Worm (Caenorhabditis elegans) whole organism, mixed stage, embryonic: ENCODE data around the gene F09E5.3.

Experiments
- M03D4.4 ChIP-seq: sonication (generic microtip); optimal IDR thresholded peaks from 2 replicates; lab custom pipeline; 2017; ENCODE audit warnings: mild to moderate bottlenecking, missing genetic modification characterization, missing compliant biosample characterization
- blmp-1 ChIP-seq: fragments of 150-350 bp; optimal IDR thresholded peaks from 2 replicates; lab custom pipeline; 2014; ENCODE audit warnings: missing biosample characterization, missing genetic modification characterization
- ceh-39 ChIP-seq: fragments of 150-350 bp; optimal IDR thresholded peaks from 2 replicates; lab custom pipeline; 2014; ENCODE audit warnings: missing biosample characterization, missing genetic modification characterization
- ceh-43 ChIP-seq: fragments of 200-800 bp; sonication (Bioruptor generic); optimal IDR thresholded peaks from 2 replicates; lab custom pipeline; 2018; ENCODE audit warnings: mild to moderate bottlenecking, missing genetic modification characterization, moderate library complexity, missing compliant biosample characterization
- ceh-83 ChIP-seq: fragments of 200-800 bp; sonication (Bioruptor generic); optimal IDR thresholded peaks from 2 replicates; lab custom pipeline; 2018; ENCODE audit warnings: mild to moderate bottlenecking, missing genetic modification characterization, missing compliant biosample characterization
- ces-1 ChIP-seq: fragments of 150-350 bp; optimal IDR thresholded peaks from 2 replicates; lab custom pipeline; 2014; ENCODE audit warnings: missing biosample characterization, missing genetic modification reagents, missing genetic modification characterization
- cnd-1 ChIP-seq: fragments of 200-800 bp; sonication (Bioruptor generic); optimal IDR thresholded peaks from 2 replicates; lab custom pipeline; 2018; ENCODE audit warnings: mild to moderate bottlenecking, missing genetic modification characterization, missing compliant biosample characterization
- drap-1 ChIP-seq: fragments of 200-800 bp; sonication (Bioruptor generic); optimal IDR thresholded peaks from 3 replicates; lab custom pipeline; 2018; ENCODE audit warnings: mild to moderate bottlenecking, missing genetic modification characterization, missing compliant biosample characterization
- elt-1 ChIP-seq: sonication (generic microtip); optimal IDR thresholded peaks from 2 replicates; lab custom pipeline; 2017; ENCODE audit warnings: missing genetic modification characterization, mild to moderate bottlenecking, missing compliant biosample characterization, antibody characterized with exemption, moderate library complexity, borderline replicate concordance; ENCODE audit not compliant: insufficient read depth
- elt-3 ChIP-seq: fragments of 150-350 bp; optimal IDR thresholded peaks from 2 replicates; lab custom pipeline; 2014; ENCODE audit warnings: missing biosample characterization, missing genetic modification characterization
- flh-1 ChIP-seq: fragments of 200-800 bp; sonication (Bioruptor generic); optimal IDR thresholded peaks from 2 replicates; lab custom pipeline; 2018; ENCODE audit warnings: mild to moderate bottlenecking, missing genetic modification characterization, moderate library complexity, missing compliant biosample characterization
- ham-2 ChIP-seq: fragments of 200-800 bp; sonication (Bioruptor generic); optimal IDR thresholded peaks from 2 replicates; lab custom pipeline; 2018; ENCODE audit warnings: mild to moderate bottlenecking, missing genetic modification characterization, missing compliant biosample characterization
- hlh-1 ChIP-seq: fragments of 150-350 bp; optimal IDR thresholded peaks from 2 replicates; lab custom pipeline; 2014; ENCODE audit warnings: missing biosample characterization, missing genetic modification reagents, missing genetic modification characterization
- lin-13 ChIP-seq: fragments of 150-350 bp; optimal IDR thresholded peaks from 2 replicates; lab custom pipeline; 2014; ENCODE audit warnings: missing biosample characterization, missing genetic modification characterization
- lin-32 ChIP-seq: fragments of 200-800 bp; sonication (Bioruptor generic); optimal IDR thresholded peaks from 2 replicates; lab custom pipeline; 2018; ENCODE audit warnings: mild to moderate bottlenecking, missing genetic modification characterization, missing compliant biosample characterization
- lsy-2 ChIP-seq: fragments of 150-350 bp; optimal IDR thresholded peaks from 2 replicates; lab custom pipeline; 2014; ENCODE audit warnings: missing biosample characterization, missing genetic modification characterization
- mab-5 ChIP-seq: fragments of 150-350 bp; optimal IDR thresholded peaks from 2 replicates; lab custom pipeline; 2014; ENCODE audit warnings: missing biosample characterization, missing genetic modification characterization
- mep-1 ChIP-seq: fragments of 150-350 bp; optimal IDR thresholded peaks from 2 replicates; lab custom pipeline; 2017; ENCODE audit warnings: missing biosample characterization, missing genetic modification reagents, missing genetic modification characterization, inconsistent platforms
- mls-2 ChIP-seq: sonication (generic microtip); optimal IDR thresholded peaks from 2 replicates; lab custom pipeline; 2016; ENCODE audit warnings: mild to moderate bottlenecking, missing genetic modification characterization, moderate library complexity, missing compliant biosample characterization
- nhr-12 ChIP-seq: fragments of 150-350 bp; optimal IDR thresholded peaks from 2 replicates; lab custom pipeline; 2014; ENCODE audit warnings: missing biosample characterization, missing genetic modification characterization
- nhr-2 ChIP-seq: fragments of 150-350 bp; optimal IDR thresholded peaks from 2 replicates; lab custom pipeline; 2014; ENCODE audit warnings: missing biosample characterization, missing genetic modification characterization
- nhr-237 ChIP-seq: fragments of 150-350 bp; optimal IDR thresholded peaks from 2 replicates; lab custom pipeline; 2014; ENCODE audit warnings: missing biosample characterization, missing genetic modification characterization
- nhr-28 ChIP-seq: fragments of 150-350 bp; optimal IDR thresholded peaks from 2 replicates; lab custom pipeline; 2014; ENCODE audit warnings: missing biosample characterization, missing genetic modification characterization
- nhr-76 ChIP-seq: sonication (generic microtip); optimal IDR thresholded peaks from 2 replicates; lab custom pipeline; 2017; ENCODE audit warnings: missing biosample characterization, missing genetic modification characterization
- pha-4 ChIP-seq: fragments of 150-350 bp; optimal IDR thresholded peaks from 2 replicates; lab custom pipeline; 2018; ENCODE audit warnings: missing biosample characterization, missing genetic modification reagents, missing genetic modification characterization
- sem-2 ChIP-seq: fragments of 200-800 bp; sonication (Bioruptor generic); optimal IDR thresholded peaks from 2 replicates; lab custom pipeline; 2018; ENCODE audit warnings: mild to moderate bottlenecking, missing genetic modification characterization, missing compliant biosample characterization
- snpc-4 ChIP-seq: fragments of 150-350 bp; optimal IDR thresholded peaks from 2 replicates; lab custom pipeline; 2014; ENCODE audit warnings: missing biosample characterization, missing genetic modification characterization
- sptf-1 ChIP-seq: sonication (generic microtip); optimal IDR thresholded peaks from 2 replicates; lab custom pipeline; 2017; ENCODE audit warnings: mild to moderate bottlenecking, missing genetic modification characterization, moderate library complexity, missing compliant biosample characterization
- tbx-8 ChIP-seq: fragments of 200-800 bp; sonication (Bioruptor generic); optimal IDR thresholded peaks from 2 replicates; lab custom pipeline; 2018; ENCODE audit warnings: mild to moderate bottlenecking, missing genetic modification characterization, moderate library complexity, missing compliant biosample characterization
- unc-120 ChIP-seq: sonication (generic microtip); optimal IDR thresholded peaks from 2 replicates; lab custom pipeline; 2017; ENCODE audit warnings: missing genetic modification characterization, missing compliant biosample characterization; ENCODE audit not compliant: poor library complexity, severe bottlenecking
- unc-39 ChIP-seq: fragments of 150-350 bp; optimal IDR thresholded peaks from 2 replicates; lab custom pipeline; 2014; ENCODE audit warnings: missing biosample characterization, missing genetic modification characterization
- unc-62 ChIP-seq: fragments of 150-350 bp; optimal IDR thresholded peaks from 2 replicates; lab custom pipeline; 2014; ENCODE audit warnings: missing biosample characterization, missing genetic modification reagents, missing genetic modification characterization
- zip-8 ChIP-seq: fragments of 150-350 bp; optimal IDR thresholded peaks from 2 replicates; lab custom pipeline; 2014; ENCODE audit warnings: missing biosample characterization, missing genetic modification characterization
- ztf-11 ChIP-seq: fragments of 150-350 bp; optimal IDR thresholded peaks from 2 replicates; lab custom pipeline; 2014; ENCODE audit warnings: missing biosample characterization, missing genetic modification characterization

The F09E5.3 gene

DNA sequence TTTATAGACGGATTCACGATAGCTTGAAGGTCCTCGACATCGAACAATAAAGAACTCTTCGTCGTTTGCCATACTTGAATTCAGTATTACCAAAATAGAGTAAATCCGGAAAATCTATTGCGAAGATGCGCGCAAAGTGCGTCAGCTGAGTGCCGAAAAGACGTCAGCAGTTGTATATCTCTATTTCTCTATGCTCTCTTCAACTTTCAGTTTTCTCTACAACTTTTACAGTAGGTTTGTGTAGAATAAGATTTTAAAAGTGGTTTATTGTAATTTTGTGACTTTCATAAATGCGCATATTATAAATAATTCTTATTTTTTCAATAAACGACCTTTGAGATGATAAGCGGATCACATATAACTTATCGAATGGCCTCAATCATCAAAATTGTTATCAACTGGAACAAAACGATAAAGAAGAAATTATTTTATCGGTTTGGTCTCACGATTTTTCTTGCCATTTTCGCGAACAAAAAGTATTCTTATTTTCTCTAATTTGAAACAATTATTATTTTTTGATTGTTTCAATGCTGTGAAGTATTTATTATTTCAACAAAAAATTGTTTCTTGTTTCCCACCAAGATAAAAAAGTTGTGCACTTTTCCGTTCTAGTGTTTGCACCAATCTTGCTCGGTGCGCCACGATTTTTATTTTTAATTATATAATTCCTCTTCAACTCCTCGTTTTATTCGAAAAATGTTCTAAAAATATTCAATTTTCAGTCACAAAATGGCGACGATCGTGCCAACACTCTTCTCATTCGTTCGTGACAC is at the start of gene F09E5.3, which contains the start of gene agt-2:
TSS of gene F09E5.3 (plus strand) at position 723 of the 773 bp plus-strand sequence.
TSS of gene agt-2 (minus strand) at position 553 of the 773 bp plus-strand sequence.
- TF ChIP-seq lin-32 (no peak), lsy-2 (tag; lab: Kevin White, UChicago) (peak; percentile 89), cnd-1 (tag; lab: Kevin White, UChicago) (peak; percentile 36), nhr-12 (tag; lab: Kevin White, UChicago) (no peak), mep-1 (peak; percentile 90), snpc-4 (no peak), unc-62 (GFP tag; lab: Kevin White, UChicago) (peak; percentile 26), ceh-83 (GFP tag; lab: Kevin White, UChicago) (peak; percentile 47), ztf-11 (tag; lab: Kevin White, UChicago) (peak; percentile 53), unc-39 (tag; lab: Kevin White, UChicago) (no peak), elt-3 (tag; lab: Kevin White, UChicago) (no peak), zip-8 (tag; lab: Kevin White, UChicago) (no peak), flh-1 (GFP tag; lab: Kevin White, UChicago) (no peak), ces-1 (GFP tag; lab: Kevin White, UChicago) (peak; percentile 74), nhr-2 (tag; lab: Kevin White, UChicago) (peak; percentile 13), nhr-237 (tag; lab: Kevin White, UChicago) (peak; percentile 77), elt-1 (tag; lab: Kevin White, UChicago) (no peak), pha-4 (peak; percentile 95), blmp-1 (tag; lab: Kevin White, UChicago) (peak; percentile 3), lin-13 (peak; percentile 90), nhr-76 (tag; lab: Kevin White, UChicago) (no peak), ceh-39 (tag; lab: Kevin White, UChicago) (peak; percentile 68), M03D4.4 (tag; lab: Kevin White, UChicago) (peak; percentile 9), mab-5 (tag; lab: Kevin White, UChicago) (no peak), ceh-43 (GFP tag; lab: Kevin White, UChicago) (no peak), drap-1 (peak; percentile 53), nhr-28 (tag; lab: Kevin White, UChicago) (no peak), mls-2 (peak; percentile 17), sem-2 (no peak), tbx-8 (GFP tag; lab: Kevin White, UChicago) (no peak), unc-120 (tag; lab: Kevin White, UChicago) (no peak), sptf-1 (tag; lab: Kevin White, UChicago) (peak; percentile 71), hlh-1 (tag; lab: Kevin White, UChicago) (peak; percentile 37), ham-2 (GFP tag; lab: Kevin White, UChicago) (no peak)

ce11 chrII:5324653-5325052 is 49.1 kb upstream of the F09E5.3 start:
- TF ChIP-seq sptf-1 (tag; lab: Kevin White, UChicago) (no peak), nhr-28 (tag; lab: Kevin White, UChicago) (no peak), cnd-1 (tag; lab: Kevin White, UChicago) (no peak), elt-3 (tag; lab: Kevin White, UChicago) (no peak), M03D4.4 (tag; lab: Kevin White, UChicago) (no peak), drap-1 (no peak), lin-32 (no peak), ceh-39 (tag; lab: Kevin White, UChicago) (no peak), pha-4 (no peak), zip-8 (tag; lab: Kevin White, UChicago) (no peak), unc-120 (tag; lab: Kevin White, UChicago) (no peak), flh-1 (GFP tag; lab: Kevin White, UChicago) (no peak), nhr-2 (tag; lab: Kevin White, UChicago) (no peak), mab-5 (tag; lab: Kevin White, UChicago) (no peak), ceh-83 (GFP tag; lab: Kevin White, UChicago) (no peak), ham-2 (GFP tag; lab: Kevin White, UChicago) (no peak)
